Worm (Caenorhabditis elegans) whole organism, L3 larva: ENCODE results near the gene B0034.5.
"Not testable (repeated sequence)": the region's sequence is repeated elsewhere in the genome, so short reads cannot be mapped to it uniquely, and the experiment has no call there.

Experiments
- R02D3.7 ChIP-seq: fragments of 150-350 bp; optimal IDR thresholded peaks from 2 replicates; lab custom pipeline; 2014; ENCODE audit warnings: missing biosample characterization, missing genetic modification characterization
- ZK546.5 ChIP-seq: sonication (generic microtip); optimal IDR thresholded peaks from 2 replicates; lab custom pipeline; 2017; ENCODE audit warnings: missing biosample characterization, missing genetic modification characterization
- aly-2 ChIP-seq: fragments of 150-350 bp; optimal IDR thresholded peaks from 2 replicates; lab custom pipeline; 2014; ENCODE audit warnings: missing biosample characterization, missing genetic modification characterization
- ama-1 ChIP-seq: fragments of 150-350 bp; optimal IDR thresholded peaks from 2 replicates; lab custom pipeline; 2018
- ceh-16 ChIP-seq: sonication (generic microtip); optimal IDR thresholded peaks from 2 replicates; lab custom pipeline; 2017; ENCODE audit warnings: missing biosample characterization, missing genetic modification characterization
- ceh-28 ChIP-seq: fragments of 150-350 bp; optimal IDR thresholded peaks from 2 replicates; lab custom pipeline; 2014; ENCODE audit warnings: missing biosample characterization, missing genetic modification reagents, missing genetic modification characterization
- ceh-82 ChIP-seq: fragments of 150-350 bp; optimal IDR thresholded peaks from 2 replicates; lab custom pipeline; 2014; ENCODE audit warnings: missing biosample characterization, missing genetic modification characterization
- ceh-9 ChIP-seq: sonication (generic microtip); optimal IDR thresholded peaks from 2 replicates; lab custom pipeline; 2018; ENCODE audit warnings: missing biosample characterization, missing genetic modification characterization
- daf-12 ChIP-seq: fragments of 150-350 bp; optimal IDR thresholded peaks from 2 replicates; lab custom pipeline; 2014; ENCODE audit warnings: missing biosample characterization, missing genetic modification reagents, missing genetic modification characterization
- egl-27 ChIP-seq: sonication (generic microtip); optimal IDR thresholded peaks from 4 replicates; lab custom pipeline; 2017; ENCODE audit warnings: missing biosample characterization, missing genetic modification reagents, missing genetic modification characterization
- elt-1 ChIP-seq: fragments of 150-350 bp; optimal IDR thresholded peaks from 2 replicates; lab custom pipeline; 2014; ENCODE audit warnings: missing biosample characterization, missing genetic modification characterization
- elt-2 ChIP-seq: sonication (generic microtip); optimal IDR thresholded peaks from 2 replicates; lab custom pipeline; 2016; ENCODE audit warnings: missing genetic modification reagents, mild to moderate bottlenecking, missing genetic modification characterization, missing compliant biosample characterization
- elt-3 ChIP-seq, 3 experiments: fragments of 150-350 bp in 1 of 3; sonication (generic microtip) in 2 of 3; optimal IDR thresholded peaks; 2 replicates in 2 of 3; 4 replicates in 1 of 3; lab custom pipeline; 2014 to 2017; ENCODE audit warnings: missing biosample characterization in 3 of 3, missing genetic modification characterization in 3 of 3
- eor-1 ChIP-seq, 2 experiments: fragments of 150-350 bp; optimal IDR thresholded peaks; 2 replicates each; lab custom pipeline; 2014 to 2018; ENCODE audit warnings: missing biosample characterization in 2 of 2, missing genetic modification characterization in 2 of 2
- fkh-2 ChIP-seq: fragments of 150-350 bp; optimal IDR thresholded peaks from 2 replicates; lab custom pipeline; 2014; ENCODE audit warnings: missing biosample characterization, missing genetic modification reagents, missing genetic modification characterization
- fos-1 ChIP-seq: fragments of 150-350 bp; optimal IDR thresholded peaks from 2 replicates; lab custom pipeline; 2014; ENCODE audit warnings: missing biosample characterization, missing genetic modification characterization
- hmg-11 ChIP-seq: sonication (generic microtip); optimal IDR thresholded peaks from 2 replicates; lab custom pipeline; 2016; ENCODE audit warnings: missing genetic modification characterization, missing compliant biosample characterization
- jun-1 ChIP-seq: fragments of 150-350 bp; optimal IDR thresholded peaks from 2 replicates; lab custom pipeline; 2014; ENCODE audit warnings: missing biosample characterization, missing genetic modification reagents, missing genetic modification characterization
- lin-15B ChIP-seq: fragments of 150-350 bp; optimal IDR thresholded peaks from 2 replicates; lab custom pipeline; 2014; ENCODE audit warnings: missing biosample characterization, missing genetic modification characterization
- mdl-1 ChIP-seq: fragments of 150-350 bp; optimal IDR thresholded peaks from 2 replicates; lab custom pipeline; 2014; ENCODE audit warnings: missing biosample characterization, missing genetic modification characterization
- mml-1 ChIP-seq: fragments of 150-350 bp; sonication (generic microtip); optimal IDR thresholded peaks from 3 replicates; lab custom pipeline; 2014; ENCODE audit warnings: missing biosample characterization, missing genetic modification characterization
- nfya-1 ChIP-seq: sonication (generic microtip); optimal IDR thresholded peaks from 2 replicates; lab custom pipeline; 2017; ENCODE audit warnings: missing genetic modification characterization, mild to moderate bottlenecking, missing compliant biosample characterization, antibody characterized with exemption, moderate library complexity; ENCODE audit not compliant: insufficient read depth
- nhr-12 ChIP-seq: fragments of 150-350 bp; optimal IDR thresholded peaks from 2 replicates; lab custom pipeline; 2014; ENCODE audit warnings: missing biosample characterization, missing genetic modification characterization
- nhr-23 ChIP-seq: fragments of 150-350 bp; optimal IDR thresholded peaks from 2 replicates; lab custom pipeline; 2014; ENCODE audit warnings: missing biosample characterization, missing genetic modification reagents, missing genetic modification characterization
- nhr-237 ChIP-seq: fragments of 150-350 bp; optimal IDR thresholded peaks from 2 replicates; lab custom pipeline; 2014; ENCODE audit warnings: missing biosample characterization, missing genetic modification characterization
- nhr-25 ChIP-seq: sonication (generic microtip); optimal IDR thresholded peaks from 2 replicates; lab custom pipeline; 2017; ENCODE audit warnings: missing biosample characterization, missing genetic modification characterization
- nhr-28 ChIP-seq: fragments of 150-350 bp; optimal IDR thresholded peaks from 2 replicates; lab custom pipeline; 2014; ENCODE audit warnings: missing biosample characterization, missing genetic modification characterization
- nhr-43 ChIP-seq: sonication (generic microtip); optimal IDR thresholded peaks from 2 replicates; lab custom pipeline; 2016; ENCODE audit warnings: mild to moderate bottlenecking, missing genetic modification characterization, missing compliant biosample characterization; ENCODE audit not compliant: poor library complexity, severe bottlenecking
- nhr-67 ChIP-seq: fragments of 150-350 bp; optimal IDR thresholded peaks from 2 replicates; lab custom pipeline; 2014; ENCODE audit warnings: missing biosample characterization, missing genetic modification characterization
- nhr-76 ChIP-seq: fragments of 150-350 bp; sonication (generic microtip); optimal IDR thresholded peaks from 5 replicates; lab custom pipeline; 2014; ENCODE audit warnings: missing biosample characterization, missing genetic modification characterization
- nhr-77 ChIP-seq: fragments of 150-350 bp; optimal IDR thresholded peaks from 2 replicates; lab custom pipeline; 2014; ENCODE audit warnings: missing biosample characterization, missing genetic modification characterization
- pha-4 ChIP-seq: fragments of 150-350 bp; optimal IDR thresholded peaks from 2 replicates; lab custom pipeline; 2014; ENCODE audit warnings: missing biosample characterization, missing genetic modification reagents, missing genetic modification characterization
- pqm-1 ChIP-seq: fragments of 150-350 bp; optimal IDR thresholded peaks from 2 replicates; lab custom pipeline; 2017; ENCODE audit warnings: missing biosample characterization, missing genetic modification characterization, inconsistent platforms
- sea-2 ChIP-seq: fragments of 150-350 bp; sonication (generic microtip); optimal IDR thresholded peaks from 4 replicates; lab custom pipeline; 2014; ENCODE audit warnings: missing biosample characterization, missing genetic modification reagents, missing genetic modification characterization
- skn-1 ChIP-seq: fragments of 150-350 bp; optimal IDR thresholded peaks from 2 replicates; lab custom pipeline; 2014; ENCODE audit warnings: missing biosample characterization, missing genetic modification characterization
- snpc-4 ChIP-seq: fragments of 150-350 bp; optimal IDR thresholded peaks from 2 replicates; lab custom pipeline; 2014; ENCODE audit warnings: missing biosample characterization, missing genetic modification characterization
- unc-39 ChIP-seq: sonication (generic microtip); optimal IDR thresholded peaks from 4 replicates; lab custom pipeline; 2017; ENCODE audit warnings: missing biosample characterization, missing genetic modification characterization
- unc-62 ChIP-seq: fragments of 150-350 bp; sonication (generic microtip); optimal IDR thresholded peaks from 4 replicates; lab custom pipeline; 2014; ENCODE audit warnings: missing biosample characterization, missing genetic modification reagents, missing genetic modification characterization
- zag-1 ChIP-seq: fragments of 150-350 bp; optimal IDR thresholded peaks from 2 replicates; lab custom pipeline; 2014; ENCODE audit warnings: missing biosample characterization, missing genetic modification characterization
- ztf-11 ChIP-seq: fragments of 150-350 bp; optimal IDR thresholded peaks from 2 replicates; lab custom pipeline; 2014; ENCODE audit warnings: missing biosample characterization, missing genetic modification characterization

B0034.5 gene

ce11 chrII:6010544-6010943 is 35.8 kb upstream of the B0034.5 start, which contains the start of gene ins-20:
TSS of gene ins-20 (plus strand) at chrII:6010844.
- no peak for TF ChIP-seq fos-1 (tag; lab: Kevin White, UChicago)
- TF ChIP-seq ama-1 (lab: Kevin White, UChicago), result no peak
- no peak for TF ChIP-seq ZK546.5
- TF ChIP-seq jun-1 (tag; lab: Kevin White, UChicago), result no peak
- TF ChIP-seq eor-1 (tag; optimal IDR thresholded peaks at IDR 0.05; lab: Kevin White, UChicago), result no peak
- TF ChIP-seq nfya-1 (tag; lab: Kevin White, UChicago), result no peak
- TF ChIP-seq hmg-11 (tag; lab: Kevin White, UChicago), result no peak
- TF ChIP-seq nhr-77 (tag; lab: Kevin White, UChicago), result no peak
- TF ChIP-seq nhr-76 (tag; lab: Kevin White, UChicago), result no peak
- no peak for TF ChIP-seq nhr-43 (tag; lab: Kevin White, UChicago)
- TF ChIP-seq nhr-67, result no peak
- TF ChIP-seq pha-4 (tag; lab: Kevin White, UChicago), result no peak
- TF ChIP-seq nhr-237 (tag; lab: Kevin White, UChicago), result no peak
- TF ChIP-seq nhr-12 (tag; lab: Kevin White, UChicago), result no peak
- no peak for TF ChIP-seq mml-1
- no peak for TF ChIP-seq mdl-1 (tag; lab: Kevin White, UChicago)
- TF ChIP-seq elt-3 (tag; optimal IDR thresholded peaks at IDR 0.05; lab: Kevin White, UChicago), result no peak
- TF ChIP-seq unc-62, result no peak

ce11 chrII:6008887-6009286 is 34.1 kb upstream of the B0034.5 start, which contains the start of gene ZK84.4:
TSS of gene ZK84.4 (minus strand) at chrII:6008987.
- TF ChIP-seq eor-1 (tag; optimal IDR thresholded peaks at IDR 0.05; lab: Kevin White, UChicago); aly-2 (tag; lab: Kevin White, UChicago); R02D3.7 (tag; lab: Kevin White, UChicago): not testable (repeated sequence)

ce11 chrII:6001004-6001403 is 26.2 kb upstream of the B0034.5 start:
- no peak for TF ChIP-seq unc-62
- TF ChIP-seq ceh-9 (tag; lab: Kevin White, UChicago), result no peak
- TF ChIP-seq fkh-2, result no peak
- no peak for TF ChIP-seq aly-2 (tag; lab: Kevin White, UChicago)
- no peak for TF ChIP-seq lin-15B (tag; lab: Kevin White, UChicago)
- TF ChIP-seq egl-27 (tag; lab: Kevin White, UChicago), result no peak
- TF ChIP-seq nhr-43 (tag; lab: Kevin White, UChicago), result no peak
- TF ChIP-seq pha-4 (tag; lab: Kevin White, UChicago), result no peak
- no peak for TF ChIP-seq skn-1 (tag; lab: Kevin White, UChicago)
- TF ChIP-seq elt-3 (tag; optimal IDR thresholded peaks at IDR 0.05; lab: Kevin White, UChicago), result no peak
- TF ChIP-seq nhr-28, result no peak
- no peak for TF ChIP-seq snpc-4
- no peak for TF ChIP-seq ceh-16
- TF ChIP-seq zag-1 (tag; lab: Kevin White, UChicago), result no peak
- no peak for TF ChIP-seq sea-2 (GFP tag; lab: Kevin White, UChicago)
- no peak for TF ChIP-seq elt-1

ce11 chrII:6000136-6000535 is 25.4 kb upstream of the B0034.5 start, which contains the start of gene ins-6:
TSS of gene ins-6 (plus strand) at chrII:6000436.
- no peak for TF ChIP-seq unc-62
- TF ChIP-seq fkh-2, result no peak
- TF ChIP-seq unc-39 (tag; lab: Kevin White, UChicago), result no peak
- TF ChIP-seq nhr-23 (tag; lab: Kevin White, UChicago), result no peak
- no peak for TF ChIP-seq elt-2 (tag; lab: Kevin White, UChicago)
- TF ChIP-seq elt-3 (tag; optimal IDR thresholded peaks at IDR 0.05; lab: Kevin White, UChicago), result no peak
- no peak for TF ChIP-seq ztf-11 (tag; lab: Kevin White, UChicago)

- TF ChIP-seq ceh-82 (tag; lab: Kevin White, UChicago), result no peak
- TF ChIP-seq nhr-43 (tag; lab: Kevin White, UChicago), result no peak
- no peak for TF ChIP-seq daf-12
- no peak for TF ChIP-seq ceh-28 (tag; lab: Kevin White, UChicago)
- no peak for TF ChIP-seq pqm-1 (tag; lab: Kevin White, UChicago)
- no peak for TF ChIP-seq hmg-11 (tag; lab: Kevin White, UChicago)
- TF ChIP-seq nhr-77 (tag; lab: Kevin White, UChicago), result no peak
- no peak for TF ChIP-seq nhr-25 (tag; lab: Kevin White, UChicago)
- no peak for TF ChIP-seq nfya-1 (tag; lab: Kevin White, UChicago)
- TF ChIP-seq ama-1 (lab: Kevin White, UChicago), result no peak
- TF ChIP-seq mml-1, result no peak
- no peak for TF ChIP-seq fkh-2
- TF ChIP-seq pha-4 (tag; lab: Kevin White, UChicago), result no peak
These were observed 22.5 kb upstream of the B0034.5 start, which contains the start of gene ins-5 for ce11 chrII:5997257-5997656. TSS of gene ins-5 (plus strand) at chrII:5997557.
